Fruit fly (Drosophila melanogaster) whole organism, embryonic: Measurements from ENCODE around the gene CG42726.

ENCODE experiments used
- Ada2b ChIP-seq: fragments of 200-800 bp; sonication (Bioruptor generic); IDR thresholded peaks from 2 replicates; pipeline ENCODE4 v1.3.6; 2022; ENCODE audit warnings: missing biosample characterization, missing genetic modification characterization
- Bgb ChIP-seq: fragments of 200-800 bp; sonication (Bioruptor generic); IDR thresholded peaks from 2 replicates; pipeline ENCODE4 v1.3.6; 2022; ENCODE audit warnings: missing biosample characterization, missing genetic modification characterization; ENCODE audit not compliant: partially characterized antibody
- CG15601 ChIP-seq: fragments of 200-800 bp; sonication (Bioruptor generic); optimal IDR thresholded peaks from 3 replicates; lab custom pipeline; 2019; ENCODE audit warnings: missing biosample characterization, mild to moderate bottlenecking, missing genetic modification characterization, moderate library complexity
- Deaf1 ChIP-seq: fragments of 200-800 bp; optimal IDR thresholded peaks from 3 replicates; lab custom pipeline; 2019; ENCODE audit warnings: missing biosample characterization, mild to moderate bottlenecking, missing genetic modification characterization, moderate library complexity
- h ChIP-seq: fragments of >200 bp; optimal IDR thresholded peaks from 2 replicates; lab custom pipeline; 2017
- salm ChIP-seq: fragments of 200-800 bp; sonication (Bioruptor generic); optimal IDR thresholded peaks from 2 replicates; lab custom pipeline; 2018; ENCODE audit warnings: missing biosample characterization, mild to moderate bottlenecking, missing genetic modification characterization
- tll ChIP-seq, 2 experiments: fragments of 200-800 bp in 1 of 2; fragments of >200 bp in 1 of 2; sonication (Bioruptor generic) in 1 of 2; optimal IDR thresholded peaks; 2 replicates each; lab custom pipeline; 2017 to 2019; ENCODE audit warnings: missing biosample characterization in 2 of 2, missing genetic modification characterization in 2 of 2, mild to moderate bottlenecking in 1 of 2, moderate library complexity in 1 of 2
- usp ChIP-seq: fragments of >200 bp; optimal IDR thresholded peaks from 2 replicates; lab custom pipeline; 2017; ENCODE audit warnings: missing biosample characterization, missing genetic modification characterization

DNA sequence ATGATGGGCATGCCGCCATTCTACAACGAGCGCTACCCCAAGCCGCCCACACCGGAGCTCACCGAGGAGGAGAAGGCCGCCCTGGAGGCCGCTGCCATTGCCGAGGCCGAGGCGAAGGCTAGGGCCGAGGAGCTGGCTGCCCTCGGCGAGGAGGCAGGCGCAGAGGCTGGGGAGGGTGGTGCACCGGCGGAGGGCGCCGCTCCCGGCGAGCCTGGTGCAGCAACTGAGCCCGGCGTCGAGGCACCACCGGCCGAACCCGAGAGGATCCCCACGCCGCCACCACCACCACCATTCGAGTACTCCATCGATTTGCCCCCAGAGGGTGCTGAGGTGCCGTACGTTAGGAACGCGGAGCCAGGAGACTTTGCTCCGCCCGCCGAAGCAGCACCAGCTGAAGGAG lies 42.6 kb upstream of the CG42726 start:
- TF ChIP-seq salm (tag; lab: Kevin White, UChicago) = no peak
- TF ChIP-seq h (lab: Kevin White, UChicago) = no peak
- TF ChIP-seq CG15601 (tag; lab: Kevin White, UChicago) = no peak
- TF ChIP-seq Deaf1 = no peak
- no peak for TF ChIP-seq tll (GFP tag; optimal IDR thresholded peaks at IDR 0.05; lab: Kevin White, UChicago)
- no peak for TF ChIP-seq Ada2b
- no peak for TF ChIP-seq usp (GFP tag; lab: Kevin White, UChicago)
- TF ChIP-seq Bgb = no peak
